Fruit fly (Drosophila melanogaster): ENCODE data around the gene CG14453.

The CG14453 gene

DNA sequence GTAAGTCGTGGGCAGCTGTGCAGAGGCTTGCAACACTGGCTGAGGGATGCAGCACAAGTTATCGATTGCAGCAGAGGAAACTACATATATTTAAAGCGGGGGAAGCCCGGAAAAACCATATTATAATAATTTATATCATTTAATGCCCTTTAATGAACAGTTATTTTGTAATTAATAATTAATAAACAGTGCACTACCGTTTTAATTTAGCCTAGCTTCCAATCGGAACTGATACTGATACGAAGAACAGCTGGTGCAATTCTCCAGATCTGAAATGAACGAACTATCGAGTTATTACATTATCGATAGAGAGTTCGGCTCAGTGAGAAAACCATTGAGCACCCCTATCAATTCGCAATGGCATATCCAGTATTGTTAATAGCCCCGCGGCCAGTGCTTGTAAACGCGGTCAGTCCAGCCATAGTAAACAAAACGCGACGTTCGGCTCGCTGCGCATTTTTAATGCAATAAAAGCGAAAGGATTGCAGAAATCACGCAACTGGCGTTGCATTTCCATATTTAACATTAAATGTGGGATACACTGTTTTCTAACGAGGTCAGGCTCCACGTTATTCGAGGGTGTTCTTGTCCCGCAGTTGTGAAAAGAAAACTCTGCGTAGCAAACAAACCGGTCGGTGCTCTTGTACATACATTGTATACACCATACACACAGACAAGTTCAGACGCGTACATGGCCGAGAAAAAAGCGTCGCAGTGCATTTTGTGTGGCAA is 47.7 kb downstream of the CG14453 start, which contains the start of gene CG7369 (continued):
- TF ChIP-seq kah (GFP tag; optimal IDR thresholded peaks at IDR 0.05) = no peak
- TF ChIP-seq E2f2 (GFP tag; IDR thresholded peaks at IDR 0.05) = peak; percentile 68
- TF ChIP-seq toy (GFP tag; IDR thresholded peaks at IDR 0.05) = peak; percentile 51; the same call in 1 of the 2 replicates
- peak; percentile 96 for TF ChIP-seq row (GFP tag; IDR thresholded peaks at IDR 0.05)

- TF ChIP-seq Opbp (GFP tag; IDR thresholded peaks at IDR 0.05; ENCODE audit: partially characterized antibody) (0 out of 3 replicates have a peak, but pooled peaks have one; percentile 29), insv (GFP tag; optimal IDR thresholded peaks at IDR 0.05) (peak in 1 of 2 experiments; percentile 57), pum (GFP tag; optimal IDR thresholded peaks at IDR 0.05) (no peak), CG14860 (GFP tag; IDR thresholded peaks at IDR 0.05; ENCODE audit: partially characterized antibody) (0 out of 3 replicates have a peak, but pooled peaks have one; percentile 17), sima (GFP tag; optimal IDR thresholded peaks at IDR 0.05) (no peak), NFAT (GFP tag; IDR thresholded peaks at IDR 0.05) (0 out of 2 replicates have a peak, but pooled peaks have one; percentile 8), bbx (GFP tag; IDR thresholded peaks at IDR 0.05; ENCODE audit: partially characterized antibody) (0 out of 2 replicates have a peak, but pooled peaks have one; percentile 6), ranshi (GFP tag; IDR thresholded peaks at IDR 0.05) (no peak), cg (GFP tag; optimal IDR thresholded peaks at IDR 0.05) (peak; percentile 85), ken (GFP tag; IDR thresholded peaks at IDR 0.05) (0 out of 3 replicates have a peak, but pooled peaks have one; percentile 31), crol (GFP tag; IDR thresholded peaks at IDR 0.05) (peak; percentile 44; the same call in 1 of the 2 replicates), Med (GFP tag) (peak; percentile 7), CG13624 (GFP tag; optimal IDR thresholded peaks at IDR 0.05) (no peak)
Observed at dm6 chr3L:22742121-22742531, 48.2 kb downstream of the CG14453 start.

dm6 chr3L:22742945-22743582 is 49.2 kb downstream of the CG14453 start:
- TF ChIP-seq CG11093 (GFP tag; IDR thresholded peaks at IDR 0.05) (no peak), psq (GFP tag; optimal IDR thresholded peaks at IDR 0.05) (no peak), CG15479 (GFP tag; optimal IDR thresholded peaks at IDR 0.05) (no peak), lmd (GFP tag; IDR thresholded peaks at IDR 0.05) (no peak), CG1529 (GFP tag; optimal IDR thresholded peaks at IDR 0.05) (peak; percentile 6), CG11695 (GFP tag; IDR thresholded peaks at IDR 0.05) (no peak), bowl (GFP tag; IDR thresholded peaks at IDR 0.05) (no peak), CG12744 (GFP tag; optimal IDR thresholded peaks at IDR 0.05) (no peak), CG6254 (GFP tag; optimal IDR thresholded peaks at IDR 0.05) (no peak), Oaz (GFP tag; IDR thresholded peaks at IDR 0.05) (no peak), sug (tag; optimal IDR thresholded peaks at IDR 0.05) (no peak), sens (GFP tag) (peak; percentile 84), CG15073 (GFP tag; optimal IDR thresholded peaks at IDR 0.05) (no peak), CG3065 (GFP tag; optimal IDR thresholded peaks at IDR 0.05) (no peak), Mad (GFP tag; optimal IDR thresholded peaks at IDR 0.05) (no peak), Atf-2 (GFP tag; optimal IDR thresholded peaks at IDR 0.05) (no peak), CG10979 (tag; optimal IDR thresholded peaks at IDR 0.05) (peak; percentile 12), CG6689 (GFP tag; IDR thresholded peaks at IDR 0.05) (no peak), CG5245 (GFP tag; optimal IDR thresholded peaks at IDR 0.05) (peak; percentile 6), usp (GFP tag; optimal IDR thresholded peaks at IDR 0.05) (no peak), phol (tag; optimal IDR thresholded peaks at IDR 0.05) (peak; percentile 38), CG12299 (tag; optimal IDR thresholded peaks at IDR 0.05) (no peak), lov (optimal IDR thresholded peaks at IDR 0.05) (no peak), lov (GFP tag; IDR thresholded peaks at IDR 0.05) (no peak), sens-2 (GFP tag; IDR thresholded peaks at IDR 0.05) (no peak), pb (GFP tag; optimal IDR thresholded peaks at IDR 0.05) (no peak), ro (GFP tag; IDR thresholded peaks at IDR 0.05) (no peak), grn (GFP tag; optimal IDR thresholded peaks at IDR 0.05) (no peak), bsh (GFP tag; optimal IDR thresholded peaks at IDR 0.05) (peak in 1 of 2 experiments; percentile 29), ERR (GFP tag; optimal IDR thresholded peaks at IDR 0.05) (no peak), CG4707 (GFP tag; optimal IDR thresholded peaks at IDR 0.05) (peak; percentile 45)

Measured in whole organism, embryonic.